Worm (Caenorhabditis elegans) whole organism, L4 larva: ENCODE results near the gene npp-8.

Experiments used
- F49E8.2 ChIP-seq: sonication (generic microtip); optimal IDR thresholded peaks from 2 replicates; lab custom pipeline; 2016; ENCODE audit warnings: missing compliant biosample characterization, mild to moderate bottlenecking, missing genetic modification characterization, borderline replicate concordance
- T20F7.1 ChIP-seq: fragments of 200-800 bp; sonication (Bioruptor generic); optimal IDR thresholded peaks from 2 replicates; lab custom pipeline; 2018; ENCODE audit warnings: mild to moderate bottlenecking, missing genetic modification characterization, missing compliant biosample characterization
- T26A8.4 ChIP-seq: fragments of 200-800 bp; sonication (Bioruptor generic); IDR thresholded peaks from 2 replicates; pipeline ENCODE4 v1.3.6; 2022; ENCODE audit warnings: missing genetic modification characterization, missing compliant biosample characterization
- Y75B8A.6 ChIP-seq: fragments of 200-800 bp; sonication (Bioruptor generic); IDR thresholded peaks from 2 replicates; pipeline ENCODE4 v1.3.6; 2022; ENCODE audit warnings: missing genetic modification reagents, missing genetic modification characterization, missing compliant biosample characterization
- ZK337.2 ChIP-seq: fragments of 200-800 bp; sonication (Bioruptor generic); IDR thresholded peaks from 2 replicates; pipeline ENCODE4 v1.3.6; 2022; ENCODE audit warnings: missing genetic modification reagents, missing genetic modification characterization, missing compliant biosample characterization
- aha-1 ChIP-seq: fragments of 150-350 bp; peaks from one replicate; lab custom pipeline; 2014; ENCODE audit warnings: missing biosample characterization, missing genetic modification characterization
- ceh-20 ChIP-seq: fragments of 200-800 bp; sonication (Bioruptor generic); IDR thresholded peaks from 2 replicates; pipeline ENCODE4 v1.3.6; 2022; ENCODE audit warnings: missing genetic modification reagents, missing genetic modification characterization, missing compliant biosample characterization
- ceh-32 ChIP-seq: sonication (generic microtip); optimal IDR thresholded peaks from 2 replicates; lab custom pipeline; 2016; ENCODE audit warnings: mild to moderate bottlenecking, missing genetic modification characterization, missing compliant biosample characterization; ENCODE audit not compliant: poor library complexity
- ces-1 ChIP-seq: fragments of 150-350 bp; sonication (generic microtip); optimal IDR thresholded peaks from 4 replicates; lab custom pipeline; 2014; ENCODE audit warnings: missing biosample characterization, missing genetic modification reagents, missing genetic modification characterization
- daf-16 ChIP-seq, 3 experiments: sonication (generic microtip); optimal IDR thresholded peaks; 2 replicates each; lab custom pipeline; 2016 to 2017; ENCODE audit warnings: missing genetic modification characterization in 3 of 3, missing genetic modification reagents in 3 of 3, mild to moderate bottlenecking in 2 of 3, missing compliant biosample characterization in 2 of 3, missing biosample characterization in 1 of 3, moderate library complexity in 1 of 3
- dmd-6 ChIP-seq: fragments of 200-800 bp; sonication (Bioruptor generic); IDR thresholded peaks from 2 replicates; pipeline ENCODE4 v1.3.6; 2022; ENCODE audit warnings: missing genetic modification reagents, missing genetic modification characterization, missing compliant biosample characterization
- duxl-1 ChIP-seq: sonication (generic microtip); optimal IDR thresholded peaks from 2 replicates; lab custom pipeline; 2016; ENCODE audit warnings: mild to moderate bottlenecking, missing genetic modification characterization, moderate library complexity, missing compliant biosample characterization; ENCODE audit not compliant: poor library complexity
- dve-1 ChIP-seq: sonication (generic microtip); optimal IDR thresholded peaks from 2 replicates; lab custom pipeline; 2017; ENCODE audit warnings: antibody characterized with exemption, mild to moderate bottlenecking, missing genetic modification characterization, missing compliant biosample characterization; ENCODE audit not compliant: insufficient read depth
- egl-43 ChIP-seq: fragments of 200-800 bp; sonication (Bioruptor generic); IDR thresholded peaks from 2 replicates; pipeline ENCODE4 v1.3.6; 2022; ENCODE audit warnings: missing genetic modification reagents, missing genetic modification characterization, missing compliant biosample characterization
- gei-8 ChIP-seq: fragments of 200-800 bp; sonication (Bioruptor generic); optimal IDR thresholded peaks from 2 replicates; lab custom pipeline; 2018; ENCODE audit warnings: mild to moderate bottlenecking, missing genetic modification characterization, missing compliant biosample characterization
- hlh-11 ChIP-seq: fragments of 200-800 bp; sonication (Bioruptor generic); optimal IDR thresholded peaks from 2 replicates; lab custom pipeline; 2018; ENCODE audit warnings: mild to moderate bottlenecking, missing genetic modification characterization, missing compliant biosample characterization
- hmg-1.1 ChIP-seq: fragments of 200-800 bp; sonication (Bioruptor generic); IDR thresholded peaks from 2 replicates; pipeline ENCODE4 v1.3.6; 2022; ENCODE audit warnings: missing genetic modification reagents, missing genetic modification characterization, missing compliant biosample characterization
- lin-29 ChIP-seq: fragments of 200-800 bp; sonication (Bioruptor generic); IDR thresholded peaks from 2 replicates; pipeline ENCODE4 v1.3.6; 2022; ENCODE audit warnings: missing genetic modification reagents, missing genetic modification characterization, missing compliant biosample characterization
- lin-38 ChIP-seq: fragments of 200-800 bp; sonication (Bioruptor generic); IDR thresholded peaks from 2 replicates; pipeline ENCODE4 v1.3.6; 2022; ENCODE audit warnings: missing genetic modification reagents, missing genetic modification characterization, missing compliant biosample characterization
- lir-3 ChIP-seq: sonication (generic microtip); optimal IDR thresholded peaks from 2 replicates; lab custom pipeline; 2016; ENCODE audit warnings: mild to moderate bottlenecking, missing genetic modification characterization, missing compliant biosample characterization
- lsy-2 ChIP-seq, 2 experiments: fragments of 150-350 bp in 1 of 2; sonication (generic microtip) in 1 of 2; optimal IDR thresholded peaks; 2 replicates each; lab custom pipeline; 2014 to 2017; ENCODE audit warnings: missing biosample characterization in 2 of 2, missing genetic modification characterization in 2 of 2
- madf-5 ChIP-seq, 2 experiments: fragments of 200-800 bp; sonication (Bioruptor generic); IDR thresholded peaks; 2 replicates each; pipeline ENCODE4 v1.3.6; 2022; ENCODE audit warnings: missing compliant biosample characterization in 2 of 2, missing genetic modification characterization in 2 of 2
- madf-9 ChIP-seq: fragments of 200-800 bp; sonication (Bioruptor generic); conservative IDR thresholded peaks from 2 replicates; pipeline ENCODE4 v1.3.6; 2022; ENCODE audit warnings: missing genetic modification reagents, missing genetic modification characterization, missing compliant biosample characterization
- mxl-2 ChIP-seq: fragments of 200-800 bp; sonication (Bioruptor generic); conservative IDR thresholded peaks from 2 replicates; pipeline ENCODE4 v1.3.6; 2022; ENCODE audit warnings: missing genetic modification reagents, missing genetic modification characterization, missing compliant biosample characterization
- mxl-3 ChIP-seq: fragments of 200-800 bp; sonication (Bioruptor generic); optimal IDR thresholded peaks from 2 replicates; lab custom pipeline; 2018; ENCODE audit warnings: mild to moderate bottlenecking, missing genetic modification characterization, missing compliant biosample characterization
- nhr-10 ChIP-seq: fragments of 150-350 bp; optimal IDR thresholded peaks from 2 replicates; lab custom pipeline; 2014; ENCODE audit warnings: missing biosample characterization, missing genetic modification characterization
- nhr-102 ChIP-seq: sonication (generic microtip); optimal IDR thresholded peaks from 2 replicates; lab custom pipeline; 2016; ENCODE audit warnings: mild to moderate bottlenecking, missing genetic modification characterization, moderate library complexity, missing compliant biosample characterization
- nhr-11 ChIP-seq: fragments of 150-350 bp; optimal IDR thresholded peaks from 2 replicates; lab custom pipeline; 2014; ENCODE audit warnings: missing biosample characterization, missing genetic modification characterization
- nhr-111 ChIP-seq: fragments of 200-800 bp; sonication (Bioruptor generic); optimal IDR thresholded peaks from 2 replicates; lab custom pipeline; 2018; ENCODE audit warnings: mild to moderate bottlenecking, missing genetic modification characterization, missing compliant biosample characterization
- nhr-28 ChIP-seq: fragments of 150-350 bp; optimal IDR thresholded peaks from 2 replicates; lab custom pipeline; 2014; ENCODE audit warnings: missing biosample characterization, missing genetic modification characterization
- nhr-41 ChIP-seq: fragments of 200-800 bp; sonication (Bioruptor generic); IDR thresholded peaks from 2 replicates; pipeline ENCODE4 v1.3.6; 2022; ENCODE audit warnings: missing genetic modification reagents, missing genetic modification characterization, missing compliant biosample characterization
- pqm-1 ChIP-seq: sonication (generic microtip); optimal IDR thresholded peaks from 2 replicates; lab custom pipeline; 2017; ENCODE audit warnings: missing biosample characterization, missing genetic modification characterization
- set-16 ChIP-seq: fragments of 200-800 bp; sonication (Bioruptor generic); IDR thresholded peaks from 2 replicates; pipeline ENCODE4 v1.3.6; 2022; ENCODE audit warnings: missing genetic modification reagents, missing genetic modification characterization, missing compliant biosample characterization
- snpc-1.2 ChIP-seq: fragments of 200-800 bp; sonication (Bioruptor generic); IDR thresholded peaks from 2 replicates; pipeline ENCODE4 v1.3.6; 2022; ENCODE audit warnings: missing genetic modification reagents, missing genetic modification characterization, missing compliant biosample characterization
- tra-1 ChIP-seq: fragments of 200-800 bp; sonication (Bioruptor generic); IDR thresholded peaks from 2 replicates; pipeline ENCODE4 v1.3.6; 2022; ENCODE audit warnings: missing genetic modification reagents, missing genetic modification characterization, missing compliant biosample characterization
- unc-39 ChIP-seq: sonication (generic microtip); optimal IDR thresholded peaks from 2 replicates; lab custom pipeline; 2017; ENCODE audit warnings: missing biosample characterization, missing genetic modification characterization
- vab-7 ChIP-seq: fragments of 200-800 bp; sonication (Bioruptor generic); IDR thresholded peaks from 2 replicates; pipeline ENCODE4 v1.3.6; 2022; ENCODE audit warnings: missing genetic modification reagents, missing genetic modification characterization, missing compliant biosample characterization
- ztf-7 ChIP-seq: fragments of 150-350 bp; optimal IDR thresholded peaks from 2 replicates; lab custom pipeline; 2014; ENCODE audit warnings: missing biosample characterization, missing genetic modification characterization

npp-8 gene

DNA sequence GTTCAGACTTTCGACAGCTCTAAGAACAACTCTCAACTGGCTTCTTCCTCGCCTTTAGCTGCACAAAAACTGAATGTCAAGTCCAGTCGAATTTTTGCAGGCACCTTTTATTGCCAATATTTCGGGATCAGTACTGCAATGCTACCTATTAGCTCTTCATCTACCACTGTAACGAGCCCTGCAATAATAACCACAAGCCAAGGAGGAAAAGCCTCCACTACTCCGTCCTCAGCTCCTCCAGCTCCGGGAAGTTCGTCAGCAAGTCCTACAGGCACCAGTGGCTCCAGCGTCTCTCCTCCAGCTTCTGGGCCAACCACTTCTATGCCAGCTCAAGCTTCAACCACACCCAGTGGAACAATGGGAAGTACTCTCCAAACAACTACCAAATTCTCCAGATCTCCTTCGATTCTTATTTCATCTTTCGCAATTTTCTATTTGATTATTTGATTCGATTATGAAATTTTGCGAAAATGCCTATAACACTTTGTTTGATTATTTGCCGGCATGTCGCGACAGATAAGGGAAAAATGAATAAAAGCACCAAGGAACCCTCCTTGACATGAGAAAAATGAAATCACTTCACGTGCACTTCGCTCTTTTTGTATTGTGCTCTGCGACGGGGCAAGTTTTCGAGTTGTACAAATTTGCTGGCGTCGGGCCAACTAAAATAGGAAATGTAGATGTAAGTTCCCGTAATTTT, 40.5 kb downstream of the npp-8 start, which contains the start of gene C34H4.1 (continued):
- TF ChIP-seq hlh-11 (peak; percentile 19), lin-29 (GFP tag; lab: Robert Waterston, UW) (no peak), nhr-102 (tag; lab: Kevin White, UChicago) (no peak)

ce11 chrIV:1553195-1553918, 42.3 kb downstream of the npp-8 start, which contains the start of gene C34H4.2:
Gene C34H4.2, plus strand, starts transcription at chrIV:1553752.
- peak; percentile 1 for TF ChIP-seq hlh-11
- TF ChIP-seq nhr-28 (tag; lab: Kevin White, UChicago): peak; percentile 62
- TF ChIP-seq nhr-41 (GFP tag; lab: Robert Waterston, UW): no peak
- TF ChIP-seq dmd-6 (GFP tag; lab: Robert Waterston, UW): peak; percentile 11; the same call in 1 of the 2 replicates
- no peak for TF ChIP-seq unc-39 (tag; lab: Kevin White, UChicago)
- TF ChIP-seq pqm-1 (tag; lab: Kevin White, UChicago): peak; percentile 44

DNA sequence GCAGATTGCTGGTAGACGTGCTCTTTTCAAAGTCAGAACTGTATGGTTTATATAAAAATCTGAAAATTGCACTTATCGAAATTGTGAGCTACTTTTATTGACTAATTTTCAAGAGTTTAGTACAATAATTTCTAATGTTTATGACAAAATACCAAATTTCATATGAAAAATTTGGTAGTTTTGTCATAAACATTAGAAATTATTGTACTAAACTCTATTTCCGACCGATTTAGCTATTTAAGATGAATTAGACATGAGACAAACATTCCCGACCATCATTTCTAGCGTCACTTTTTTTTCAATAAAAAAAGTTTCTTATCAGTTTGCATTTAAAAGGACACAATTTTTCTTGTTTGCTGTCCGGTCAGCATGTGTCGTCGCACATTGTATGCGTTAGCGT, 45.0 kb downstream of the npp-8 start, which contains the start of gene tag-244:
Gene tag-244, plus strand, starts transcription at position 301 of the 400 bp plus-strand sequence.
- TF ChIP-seq aha-1 (tag; lab: Kevin White, UChicago) (no peak), ZK337.2 (GFP tag; lab: Robert Waterston, UW) (no peak), mxl-2 (GFP tag; lab: Robert Waterston, UW) (no peak), nhr-28 (tag; lab: Kevin White, UChicago) (peak; percentile 9), ceh-20 (GFP tag; lab: Robert Waterston, UW) (no peak), vab-7 (GFP tag; lab: Robert Waterston, UW) (no peak), set-16 (no peak), tra-1 (no peak), daf-16 (GFP tag; optimal IDR thresholded peaks at IDR 0.05; lab: Kevin White, UChicago) (no peak), daf-16 (tag; optimal IDR thresholded peaks at IDR 0.05; lab: Kevin White, UChicago) (peak; percentile 6), egl-43 (GFP tag; lab: Robert Waterston, UW) (no peak), dve-1 (tag; lab: Kevin White, UChicago) (no peak), T20F7.1 (GFP tag; lab: Kevin White, UChicago) (no peak), pqm-1 (tag; lab: Kevin White, UChicago) (peak; percentile 56)

DNA sequence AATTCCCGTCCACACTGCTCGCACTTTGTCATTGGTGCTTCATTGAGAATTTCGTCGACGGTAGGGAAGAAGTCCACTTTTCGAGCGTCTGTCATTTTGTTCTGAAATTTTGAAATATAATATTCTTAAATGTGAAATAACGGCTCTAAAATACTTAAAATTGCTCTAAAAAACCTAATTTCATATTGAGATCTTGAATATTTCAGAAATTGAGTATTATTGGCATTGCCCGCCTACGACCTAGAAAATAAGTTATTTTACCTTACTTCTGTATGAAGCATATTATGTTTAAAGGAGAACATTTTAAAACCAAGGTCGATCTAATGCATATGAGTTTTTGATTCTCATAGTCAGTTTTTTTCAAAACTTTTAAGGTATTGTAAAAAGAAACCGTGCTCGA, 45.5 kb downstream of the npp-8 start, which contains the start of gene C34H4.5:
Gene C34H4.5, minus strand, starts transcription at position 101 of the 400 bp plus-strand sequence.
- no peak for TF ChIP-seq nhr-10 (tag; lab: Kevin White, UChicago)
- no peak for TF ChIP-seq hmg-1.1 (GFP tag; lab: Robert Waterston, UW)
- TF ChIP-seq ceh-32 (tag; lab: Kevin White, UChicago): no peak
- TF ChIP-seq lin-38: no peak
- TF ChIP-seq snpc-1.2 (GFP tag; lab: Robert Waterston, UW): no peak
- TF ChIP-seq madf-9: no peak
- no peak for TF ChIP-seq ztf-7 (tag; lab: Kevin White, UChicago)

ce11 chrIV:1549095-1550093, 46.2 kb downstream of the npp-8 start:
- TF ChIP-seq lin-29 (GFP tag; lab: Robert Waterston, UW): no peak
- TF ChIP-seq duxl-1 (tag; lab: Kevin White, UChicago): no peak
- peak; percentile 9 for TF ChIP-seq nhr-111 (GFP tag; lab: Kevin White, UChicago)
- peak; percentile 9 for TF ChIP-seq mxl-3 (GFP tag; lab: Kevin White, UChicago)
- no peak for TF ChIP-seq Y75B8A.6 (GFP tag; lab: Robert Waterston, UW)
- peak in 1 of 2 experiments; percentile 100; a peak in 2 of 4 replicates for TF ChIP-seq madf-5 (GFP tag; IDR thresholded peaks at IDR 0.05; lab: Robert Waterston, UW)
- no peak for TF ChIP-seq gei-8 (GFP tag; lab: Kevin White, UChicago)
- TF ChIP-seq nhr-11 (tag; lab: Kevin White, UChicago): no peak
- no peak for TF ChIP-seq lsy-2 (tag; optimal IDR thresholded peaks at IDR 0.05; lab: Kevin White, UChicago)
- TF ChIP-seq F49E8.2 (tag; lab: Kevin White, UChicago): no peak
- TF ChIP-seq lir-3 (tag; lab: Kevin White, UChicago): no peak
- no peak; the same call in none of the 2 replicates for TF ChIP-seq T26A8.4 (GFP tag; lab: Robert Waterston, UW)
- TF ChIP-seq ces-1: no peak
